Fruit fly (Drosophila melanogaster) whole organism, wandering third instar larva: ENCODE results near the gene raw.

Experiments
- Abd-B ChIP-seq: fragments of >200 bp; optimal IDR thresholded peaks from 2 replicates; lab custom pipeline; 2017; ENCODE audit warnings: missing biosample characterization, missing genetic modification characterization
- CG32264 ChIP-seq: fragments of 200-800 bp; sonication (Bioruptor generic); optimal IDR thresholded peaks from 2 replicates; lab custom pipeline; 2016; ENCODE audit warnings: missing biosample characterization, missing genetic modification characterization
- Dif ChIP-seq: fragments of 200-275, 200-300 bp; sonication (Bioruptor generic); optimal IDR thresholded peaks from 2 replicates; lab custom pipeline; 2018; ENCODE audit warnings: missing biosample characterization, missing genetic modification characterization; ENCODE audit not compliant: partially characterized antibody
- Myc ChIP-seq: fragments of >200 bp; optimal IDR thresholded peaks from 2 replicates; lab custom pipeline; 2017
- OdsH ChIP-seq: fragments of 200-800 bp; sonication (Bioruptor generic); optimal IDR thresholded peaks from 2 replicates; lab custom pipeline; 2016; ENCODE audit warnings: missing biosample characterization, mild to moderate bottlenecking, missing genetic modification characterization
- Sp1 ChIP-seq: fragments of 200-800 bp; sonication (Bioruptor generic); optimal IDR thresholded peaks from 3 replicates; lab custom pipeline; 2019; ENCODE audit warnings: missing biosample characterization, mild to moderate bottlenecking, missing genetic modification characterization, moderate library complexity
- dmrt93B ChIP-seq: fragments of 200-800 bp; sonication (Bioruptor generic); optimal IDR thresholded peaks from 2 replicates; lab custom pipeline; 2018; ENCODE audit warnings: missing biosample characterization, mild to moderate bottlenecking, missing genetic modification characterization
- psq ChIP-seq: fragments of 200-800 bp; sonication (Bioruptor generic); optimal IDR thresholded peaks from 3 replicates; lab custom pipeline; 2017; ENCODE audit warnings: missing biosample characterization, mild to moderate bottlenecking, missing genetic modification characterization, moderate library complexity

DNA sequence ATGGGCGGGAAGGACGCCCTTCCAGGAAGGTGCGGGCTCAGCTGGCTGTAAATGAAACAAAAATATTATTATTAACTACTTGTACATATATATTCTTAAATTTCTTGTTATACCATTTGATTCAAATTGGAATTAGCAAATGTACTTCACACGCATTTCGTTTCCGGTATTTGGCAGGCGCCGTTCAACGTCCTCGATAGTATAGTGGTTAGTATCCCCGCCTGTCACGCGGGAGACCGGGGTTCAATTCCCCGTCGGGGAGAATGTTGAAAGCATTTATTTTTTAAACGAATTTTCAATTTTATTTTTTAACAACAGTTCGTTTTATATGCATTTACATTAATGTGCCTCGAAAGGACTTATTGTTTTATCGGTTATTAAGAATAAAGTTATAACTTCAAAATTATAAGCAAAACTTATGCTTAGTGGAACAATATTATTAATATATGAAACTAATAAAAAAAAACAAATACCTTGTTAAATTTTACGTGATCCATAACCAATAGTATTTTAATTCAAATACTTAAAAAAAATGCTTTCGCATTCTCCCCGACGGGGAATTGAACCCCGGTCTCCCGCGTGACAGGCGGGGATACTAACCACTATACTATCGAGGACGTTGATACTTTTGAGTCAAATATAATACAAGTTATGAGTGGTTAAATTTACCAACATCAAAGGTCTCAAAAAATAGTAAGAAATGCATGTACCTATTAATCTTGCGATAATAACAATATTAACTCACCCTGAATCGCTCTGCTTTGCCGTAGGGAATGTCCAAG is 57.0 kb downstream of the raw start:
- TF ChIP-seq Abd-B (GFP tag; lab: Kevin White, UChicago): no peak
- TF ChIP-seq dmrt93B: no peak
- no peak for TF ChIP-seq psq (GFP tag; lab: Kevin White, UChicago)
- no peak for TF ChIP-seq Myc (lab: Kevin White, UChicago)
- TF ChIP-seq Sp1 (GFP tag; lab: Kevin White, UChicago): no peak
- TF ChIP-seq OdsH (GFP tag; lab: Kevin White, UChicago): no peak
- TF ChIP-seq Dif (GFP tag; lab: Kevin White, UChicago): no peak
- no peak for TF ChIP-seq CG32264 (GFP tag; lab: Kevin White, UChicago)
